Worm (Caenorhabditis elegans) whole organism, L4 larva: ENCODE data around the gene F46H5.4.
A peak's percentile ranks its signal among the peaks of the same experiment; 100 is the strongest.

ENCODE experiments used
- F37D6.2 ChIP-seq: sonication (generic microtip); optimal IDR thresholded peaks from 2 replicates; lab custom pipeline; 2016; ENCODE audit warnings: mild to moderate bottlenecking, missing genetic modification characterization, missing compliant biosample characterization
- F49E8.2 ChIP-seq: sonication (generic microtip); optimal IDR thresholded peaks from 2 replicates; lab custom pipeline; 2016; ENCODE audit warnings: missing compliant biosample characterization, mild to moderate bottlenecking, missing genetic modification characterization, borderline replicate concordance
- R02D3.7 ChIP-seq: fragments of 150-350 bp; sonication (generic microtip); optimal IDR thresholded peaks from 3 replicates; lab custom pipeline; 2014; ENCODE audit warnings: missing biosample characterization, missing genetic modification characterization
- T20F7.1 ChIP-seq: fragments of 200-800 bp; sonication (Bioruptor generic); optimal IDR thresholded peaks from 2 replicates; lab custom pipeline; 2018; ENCODE audit warnings: mild to moderate bottlenecking, missing genetic modification characterization, missing compliant biosample characterization
- Y48G9A.11 ChIP-seq: fragments of 200-800 bp; sonication (Bioruptor generic); IDR thresholded peaks from 2 replicates; pipeline ENCODE4 v1.3.6; 2022; ENCODE audit warnings: missing genetic modification reagents, missing genetic modification characterization, missing compliant biosample characterization
- Y75B8A.6 ChIP-seq: fragments of 200-800 bp; sonication (Bioruptor generic); IDR thresholded peaks from 2 replicates; pipeline ENCODE4 v1.3.6; 2022; ENCODE audit warnings: missing genetic modification reagents, missing genetic modification characterization, missing compliant biosample characterization
- ZK337.2 ChIP-seq: fragments of 200-800 bp; sonication (Bioruptor generic); IDR thresholded peaks from 2 replicates; pipeline ENCODE4 v1.3.6; 2022; ENCODE audit warnings: missing genetic modification reagents, missing genetic modification characterization, missing compliant biosample characterization
- aha-1 ChIP-seq: fragments of 150-350 bp; peaks from one replicate; lab custom pipeline; 2014; ENCODE audit warnings: missing biosample characterization, missing genetic modification characterization
- arid-1 ChIP-seq: fragments of 200-800 bp; sonication (Bioruptor generic); conservative IDR thresholded peaks from 2 replicates; pipeline ENCODE4 v1.3.6; 2022; ENCODE audit warnings: missing genetic modification reagents, missing genetic modification characterization, missing compliant biosample characterization
- attf-4 ChIP-seq: sonication (generic microtip); optimal IDR thresholded peaks from 3 replicates; lab custom pipeline; 2017; ENCODE audit warnings: missing biosample characterization, missing genetic modification characterization
- ceh-32 ChIP-seq: sonication (generic microtip); optimal IDR thresholded peaks from 2 replicates; lab custom pipeline; 2016; ENCODE audit warnings: mild to moderate bottlenecking, missing genetic modification characterization, missing compliant biosample characterization; ENCODE audit not compliant: poor library complexity
- ceh-44 ChIP-seq: fragments of 200-800 bp; sonication (Bioruptor generic); IDR thresholded peaks from 2 replicates; pipeline ENCODE4 v1.3.6; 2022; ENCODE audit warnings: missing genetic modification reagents, missing genetic modification characterization, missing compliant biosample characterization
- ceh-62 ChIP-seq: sonication (generic microtip); optimal IDR thresholded peaks from 2 replicates; lab custom pipeline; 2017; ENCODE audit warnings: missing biosample characterization, missing genetic modification characterization
- cey-2 ChIP-seq: sonication (generic microtip); optimal IDR thresholded peaks from 3 replicates; lab custom pipeline; 2017; ENCODE audit warnings: missing genetic modification characterization, mild to moderate bottlenecking, missing compliant biosample characterization, antibody characterized with exemption, borderline replicate concordance; ENCODE audit not compliant: insufficient read depth
- daf-16 ChIP-seq, 3 experiments: sonication (generic microtip); optimal IDR thresholded peaks; 2 replicates each; lab custom pipeline; 2016 to 2017; ENCODE audit warnings: missing genetic modification characterization in 3 of 3, missing genetic modification reagents in 3 of 3, mild to moderate bottlenecking in 2 of 3, missing compliant biosample characterization in 2 of 3, missing biosample characterization in 1 of 3, moderate library complexity in 1 of 3
- daf-8 ChIP-seq: fragments of 200-800 bp; sonication (Bioruptor generic); IDR thresholded peaks from 2 replicates; pipeline ENCODE4 v1.3.6; 2022; ENCODE audit warnings: missing genetic modification characterization, missing compliant biosample characterization
- dmd-6 ChIP-seq: fragments of 200-800 bp; sonication (Bioruptor generic); IDR thresholded peaks from 2 replicates; pipeline ENCODE4 v1.3.6; 2022; ENCODE audit warnings: missing genetic modification reagents, missing genetic modification characterization, missing compliant biosample characterization
- dmd-9 ChIP-seq: fragments of 200-800 bp; sonication (Bioruptor generic); IDR thresholded peaks from 2 replicates; pipeline ENCODE4 v1.3.6; 2022; ENCODE audit warnings: missing genetic modification reagents, missing genetic modification characterization, missing compliant biosample characterization
- egl-27 ChIP-seq: sonication (generic microtip); optimal IDR thresholded peaks from 3 replicates; lab custom pipeline; 2017; ENCODE audit warnings: missing biosample characterization, missing genetic modification reagents, missing genetic modification characterization
- egl-43 ChIP-seq: fragments of 200-800 bp; sonication (Bioruptor generic); IDR thresholded peaks from 2 replicates; pipeline ENCODE4 v1.3.6; 2022; ENCODE audit warnings: missing genetic modification reagents, missing genetic modification characterization, missing compliant biosample characterization
- fkh-10 ChIP-seq: fragments of 150-350 bp; optimal IDR thresholded peaks from 2 replicates; lab custom pipeline; 2014; ENCODE audit warnings: missing biosample characterization, missing genetic modification reagents, missing genetic modification characterization
- gei-8 ChIP-seq: fragments of 200-800 bp; sonication (Bioruptor generic); optimal IDR thresholded peaks from 2 replicates; lab custom pipeline; 2018; ENCODE audit warnings: mild to moderate bottlenecking, missing genetic modification characterization, missing compliant biosample characterization
- hlh-11 ChIP-seq: fragments of 200-800 bp; sonication (Bioruptor generic); optimal IDR thresholded peaks from 2 replicates; lab custom pipeline; 2018; ENCODE audit warnings: mild to moderate bottlenecking, missing genetic modification characterization, missing compliant biosample characterization
- hmg-1.1 ChIP-seq: fragments of 200-800 bp; sonication (Bioruptor generic); IDR thresholded peaks from 2 replicates; pipeline ENCODE4 v1.3.6; 2022; ENCODE audit warnings: missing genetic modification reagents, missing genetic modification characterization, missing compliant biosample characterization
- lin-13 ChIP-seq: fragments of 150-350 bp; optimal IDR thresholded peaks from 2 replicates; lab custom pipeline; 2014; ENCODE audit warnings: missing biosample characterization, missing genetic modification reagents, missing genetic modification characterization
- lin-15B ChIP-seq: fragments of 150-350 bp; sonication (generic microtip); optimal IDR thresholded peaks from 3 replicates; lab custom pipeline; 2014; ENCODE audit warnings: missing biosample characterization, missing genetic modification characterization
- lin-29 ChIP-seq: fragments of 200-800 bp; sonication (Bioruptor generic); IDR thresholded peaks from 2 replicates; pipeline ENCODE4 v1.3.6; 2022; ENCODE audit warnings: missing genetic modification reagents, missing genetic modification characterization, missing compliant biosample characterization
- lir-3 ChIP-seq: sonication (generic microtip); optimal IDR thresholded peaks from 2 replicates; lab custom pipeline; 2016; ENCODE audit warnings: mild to moderate bottlenecking, missing genetic modification characterization, missing compliant biosample characterization
- lsy-2 ChIP-seq, 2 experiments: fragments of 150-350 bp in 1 of 2; sonication (generic microtip) in 1 of 2; optimal IDR thresholded peaks; 2 replicates each; lab custom pipeline; 2014 to 2017; ENCODE audit warnings: missing biosample characterization in 2 of 2, missing genetic modification characterization in 2 of 2
- madf-5 ChIP-seq, 2 experiments: fragments of 200-800 bp; sonication (Bioruptor generic); IDR thresholded peaks; 2 replicates each; pipeline ENCODE4 v1.3.6; 2022; ENCODE audit warnings: missing compliant biosample characterization in 2 of 2, missing genetic modification characterization in 2 of 2
- madf-9 ChIP-seq: fragments of 200-800 bp; sonication (Bioruptor generic); conservative IDR thresholded peaks from 2 replicates; pipeline ENCODE4 v1.3.6; 2022; ENCODE audit warnings: missing genetic modification reagents, missing genetic modification characterization, missing compliant biosample characterization
- nhr-102 ChIP-seq: sonication (generic microtip); optimal IDR thresholded peaks from 2 replicates; lab custom pipeline; 2016; ENCODE audit warnings: mild to moderate bottlenecking, missing genetic modification characterization, moderate library complexity, missing compliant biosample characterization
- nhr-11 ChIP-seq: fragments of 150-350 bp; optimal IDR thresholded peaks from 2 replicates; lab custom pipeline; 2014; ENCODE audit warnings: missing biosample characterization, missing genetic modification characterization
- nhr-25 ChIP-seq: sonication (generic microtip); optimal IDR thresholded peaks from 2 replicates; lab custom pipeline; 2017; ENCODE audit warnings: missing genetic modification characterization, mild to moderate bottlenecking, missing compliant biosample characterization, antibody characterized with exemption, moderate library complexity, borderline replicate concordance; ENCODE audit not compliant: insufficient read depth
- nhr-28 ChIP-seq: fragments of 150-350 bp; optimal IDR thresholded peaks from 2 replicates; lab custom pipeline; 2014; ENCODE audit warnings: missing biosample characterization, missing genetic modification characterization
- nhr-42 ChIP-seq: fragments of 200-800 bp; sonication (Bioruptor generic); IDR thresholded peaks from 2 replicates; pipeline ENCODE4 v1.3.6; 2022; ENCODE audit warnings: missing genetic modification characterization, missing compliant biosample characterization
- nhr-77 ChIP-seq: fragments of 150-350 bp; optimal IDR thresholded peaks from 2 replicates; lab custom pipeline; 2014; ENCODE audit warnings: missing biosample characterization, missing genetic modification characterization
- pha-4 ChIP-seq, 2 experiments: fragments of 150-350 bp in 1 of 2; fragments of 200-800 bp in 1 of 2; sonication (Bioruptor generic) in 1 of 2; IDR thresholded peaks in 1 of 2; optimal IDR thresholded peaks in 1 of 2; 2 replicates each; pipeline versions ENCODE4 v1.3.6 to Lab custom; 2014 to 2022; ENCODE audit warnings: missing genetic modification characterization in 2 of 2, missing genetic modification reagents in 2 of 2, missing biosample characterization in 1 of 2, missing compliant biosample characterization in 1 of 2
- php-3 ChIP-seq: fragments of 200-800 bp; sonication (Bioruptor generic); IDR thresholded peaks from 2 replicates; pipeline ENCODE4 v1.3.6; 2022; ENCODE audit warnings: missing genetic modification reagents, missing genetic modification characterization, missing compliant biosample characterization
- skn-1 ChIP-seq: fragments of 150-350 bp; optimal IDR thresholded peaks from 2 replicates; lab custom pipeline; 2014; ENCODE audit warnings: missing biosample characterization, missing genetic modification characterization
- snpc-1.2 ChIP-seq: fragments of 200-800 bp; sonication (Bioruptor generic); IDR thresholded peaks from 2 replicates; pipeline ENCODE4 v1.3.6; 2022; ENCODE audit warnings: missing genetic modification reagents, missing genetic modification characterization, missing compliant biosample characterization
- spr-1 ChIP-seq: sonication (generic microtip); optimal IDR thresholded peaks from 2 replicates; lab custom pipeline; 2016; ENCODE audit warnings: mild to moderate bottlenecking, missing genetic modification characterization, missing compliant biosample characterization
- tra-1 ChIP-seq: fragments of 200-800 bp; sonication (Bioruptor generic); IDR thresholded peaks from 2 replicates; pipeline ENCODE4 v1.3.6; 2022; ENCODE audit warnings: missing genetic modification reagents, missing genetic modification characterization, missing compliant biosample characterization
- unc-130 ChIP-seq: sonication (generic microtip); optimal IDR thresholded peaks from 2 replicates; lab custom pipeline; 2016; ENCODE audit warnings: missing genetic modification reagents, missing genetic modification characterization, missing compliant biosample characterization
- unc-62 ChIP-seq, 3 experiments: fragments of 150-350 bp in 1 of 3; sonication (generic microtip); optimal IDR thresholded peaks in 2 of 3; peaks in 1 of 3; 1 replicate in 1 of 3; 2 replicates in 2 of 3; lab custom pipeline; 2014 to 2017; ENCODE audit warnings: missing biosample characterization in 3 of 3, missing genetic modification characterization in 3 of 3, missing genetic modification reagents in 3 of 3, missing genotype in 1 of 3
- zfp-2 ChIP-seq: sonication (generic microtip); optimal IDR thresholded peaks from 2 replicates; lab custom pipeline; 2016; ENCODE audit warnings: mild to moderate bottlenecking, missing genetic modification characterization, missing compliant biosample characterization
- zfp-3 ChIP-seq: fragments of 200-800 bp; sonication (Bioruptor generic); conservative IDR thresholded peaks from 2 replicates; pipeline ENCODE4 v1.3.6; 2022; ENCODE audit warnings: missing genetic modification reagents, missing genetic modification characterization, missing compliant biosample characterization
- zip-2 ChIP-seq: fragments of 150-350 bp; optimal IDR thresholded peaks from 2 replicates; lab custom pipeline; 2014; ENCODE audit warnings: missing biosample characterization, missing genetic modification characterization

The F46H5.4 gene

ce11 chrX:7234723-7235203 lies 19.6 kb downstream of the F46H5.4 start (continued):
- TF ChIP-seq ceh-44 (GFP tag; lab: Robert Waterston, UW) (no peak), fkh-10 (GFP tag; lab: Kevin White, UChicago) (peak; percentile 98), snpc-1.2 (GFP tag; lab: Robert Waterston, UW) (peak; percentile 30; the same call in 1 of the 2 replicates), dmd-6 (GFP tag; lab: Robert Waterston, UW) (peak; percentile 51; the same call in 1 of the 2 replicates), zfp-2 (tag; lab: Kevin White, UChicago) (no peak), F37D6.2 (peak; percentile 74), unc-130 (GFP tag; lab: Kevin White, UChicago) (no peak), daf-16 (GFP tag; optimal IDR thresholded peaks at IDR 0.05; lab: Kevin White, UChicago) (peak in 1 of 2 experiments; percentile 36), daf-16 (tag; optimal IDR thresholded peaks at IDR 0.05; lab: Kevin White, UChicago) (peak; percentile 64), skn-1 (tag; lab: Kevin White, UChicago) (no peak), gei-8 (GFP tag; lab: Kevin White, UChicago) (no peak), ceh-32 (no peak), T20F7.1 (GFP tag; lab: Kevin White, UChicago) (no peak), ZK337.2 (GFP tag; lab: Robert Waterston, UW) (no peak), hlh-11 (tag; lab: Kevin White, UChicago) (peak; percentile 70), Y75B8A.6 (GFP tag; lab: Robert Waterston, UW) (no peak), lin-15B (tag; lab: Kevin White, UChicago) (no peak), tra-1 (GFP tag; lab: Robert Waterston, UW) (no peak), Y48G9A.11 (GFP tag; lab: Robert Waterston, UW) (no peak), nhr-102 (tag; lab: Kevin White, UChicago) (no peak), aha-1 (tag; lab: Kevin White, UChicago) (peak; percentile 99), spr-1 (tag; lab: Kevin White, UChicago) (peak; percentile 3), nhr-28 (tag; lab: Kevin White, UChicago) (peak; percentile 59), cey-2 (tag; lab: Kevin White, UChicago) (no peak), attf-4 (tag; lab: Kevin White, UChicago) (peak; percentile 14), nhr-42 (GFP tag; lab: Robert Waterston, UW) (no peak), zfp-3 (GFP tag; lab: Robert Waterston, UW) (no peak), unc-62 (GFP tag; optimal IDR thresholded peaks at IDR 0.05 in 1 of 2; lab: Kevin White, UChicago) (no peak), unc-62 (tag; optimal IDR thresholded peaks at IDR 0.05; lab: Kevin White, UChicago) (no peak), egl-27 (tag; lab: Kevin White, UChicago) (no peak), madf-9 (GFP tag; lab: Robert Waterston, UW) (no peak), nhr-25 (no peak), lin-29 (GFP tag; lab: Robert Waterston, UW) (no peak), lir-3 (tag; lab: Kevin White, UChicago) (no peak), F49E8.2 (no peak), lsy-2 (tag; optimal IDR thresholded peaks at IDR 0.05; lab: Kevin White, UChicago) (peak in 1 of 2 experiments; percentile 29), nhr-11 (tag; lab: Kevin White, UChicago) (peak; percentile 25), pha-4 (GFP tag; IDR thresholded peaks at IDR 0.05; lab: Robert Waterston, UW) (no peak), pha-4 (tag; optimal IDR thresholded peaks at IDR 0.05; lab: Kevin White, UChicago) (no peak), nhr-77 (tag; lab: Kevin White, UChicago) (peak; percentile 33), php-3 (GFP tag; lab: Robert Waterston, UW) (no peak), ceh-62 (tag; lab: Kevin White, UChicago) (no peak), egl-43 (GFP tag; lab: Robert Waterston, UW) (peak; percentile 49; the same call in 1 of the 2 replicates), arid-1 (GFP tag; lab: Robert Waterston, UW) (no peak), daf-8 (no peak), dmd-9 (GFP tag; lab: Robert Waterston, UW) (no peak), lin-13 (GFP tag; lab: Kevin White, UChicago) (no peak), zip-2 (tag; lab: Kevin White, UChicago) (no peak), madf-5 (GFP tag; IDR thresholded peaks at IDR 0.05; lab: Robert Waterston, UW) (no peak), R02D3.7 (no peak), hmg-1.1 (GFP tag; lab: Robert Waterston, UW) (peak; percentile 79)
